Worm (Caenorhabditis elegans): ENCODE measurements around the gene C06E4.8.

The C06E4.8 gene

ce11 chrIV:7310410-7310809 lies 24.7 kb upstream of the C06E4.8 start, which contains the start of gene grl-4:
Gene grl-4 (minus strand): TSS chrIV:7310760.
- TF ChIP-seq pha-2 (tag; optimal IDR thresholded peaks at IDR 0.05) (no peak), nfya-1 (tag; optimal IDR thresholded peaks at IDR 0.05) (no peak), pat-9 (tag; optimal IDR thresholded peaks at IDR 0.05) (no peak), K09A11.1 (tag; optimal IDR thresholded peaks at IDR 0.05; ENCODE audit: insufficient read depth) (no peak)

- TF ChIP-seq unc-42 (tag; optimal IDR thresholded peaks at IDR 0.05) (no peak), hlh-30 (tag; optimal IDR thresholded peaks at IDR 0.05; ENCODE audit: insufficient read depth) (no peak), elt-4 (tag; optimal IDR thresholded peaks at IDR 0.05) (no peak), lin-11 (tag; optimal IDR thresholded peaks at IDR 0.05) (no peak)
Measured at ce11 chrIV:7309678-7310077, 24.0 kb upstream of the C06E4.8 start.

ce11 chrIV:7308974-7309373 lies 23.3 kb upstream of the C06E4.8 start, which contains the start of gene F42C5.6:
Gene F42C5.6 (minus strand): TSS chrIV:7309074.
- TF ChIP-seq tbx-2 (tag; optimal IDR thresholded peaks at IDR 0.05) (no peak), pqm-1 (tag; optimal IDR thresholded peaks at IDR 0.05) (no peak), sdc-2 (tag; optimal IDR thresholded peaks at IDR 0.05) (no peak), fax-1 (tag; optimal IDR thresholded peaks at IDR 0.05) (no peak)

- TF ChIP-seq unc-86 (tag; optimal IDR thresholded peaks at IDR 0.05): no peak
- TF ChIP-seq ceh-6 (GFP tag; optimal IDR thresholded peaks at IDR 0.05): no peak
- TF ChIP-seq pros-1 (tag; optimal IDR thresholded peaks at IDR 0.05): no peak
- TF ChIP-seq rnt-1 (tag; optimal IDR thresholded peaks at IDR 0.05): no peak
- TF ChIP-seq pha-2 (tag; optimal IDR thresholded peaks at IDR 0.05): no peak
- no peak for TF ChIP-seq ahr-1 (tag; optimal IDR thresholded peaks at IDR 0.05)
- TF ChIP-seq syd-9 (tag; optimal IDR thresholded peaks at IDR 0.05): no peak
- TF ChIP-seq che-1 (tag; optimal IDR thresholded peaks at IDR 0.05): no peak
- no peak for TF ChIP-seq hlh-30 (tag; optimal IDR thresholded peaks at IDR 0.05; ENCODE audit: insufficient read depth)
Measured at ce11 chrIV:7305325-7305724, 19.6 kb upstream of the C06E4.8 start, which contains the start of gene npr-27. Gene npr-27 (plus strand): TSS chrIV:7305625.

- TF ChIP-seq ref-2 (tag; optimal IDR thresholded peaks at IDR 0.05): no peak
- TF ChIP-seq fkh-6 (tag; optimal IDR thresholded peaks at IDR 0.05): no peak
- TF ChIP-seq sdc-2 (tag; optimal IDR thresholded peaks at IDR 0.05): no peak
- TF ChIP-seq rnt-1 (tag; optimal IDR thresholded peaks at IDR 0.05): no peak
- no peak for TF ChIP-seq ceh-14 (tag; optimal IDR thresholded peaks at IDR 0.05)
- TF ChIP-seq fax-1 (tag; optimal IDR thresholded peaks at IDR 0.05): no peak
- TF ChIP-seq pros-1 (tag; optimal IDR thresholded peaks at IDR 0.05): no peak
- no peak for TF ChIP-seq ttx-3 (tag; optimal IDR thresholded peaks at IDR 0.05)
- no peak for TF ChIP-seq unc-3 (GFP tag; conservative IDR thresholded peaks at IDR 0.05)
- TF ChIP-seq unc-3 (tag; optimal IDR thresholded peaks at IDR 0.05): no peak
- TF ChIP-seq ceh-48 (tag; optimal IDR thresholded peaks at IDR 0.05): no peak
- no peak for TF ChIP-seq pat-9 (tag; optimal IDR thresholded peaks at IDR 0.05)
Measured at ce11 chrIV:7301481-7301880, 15.8 kb upstream of the C06E4.8 start.

ce11 chrIV:7294121-7294520 lies 8.4 kb upstream of the C06E4.8 start, which contains the start of gene F42C5.5:
Gene F42C5.5 (minus strand): TSS chrIV:7294221.
- TF ChIP-seq ceh-45 (GFP tag; IDR thresholded peaks at IDR 0.05) (no peak), fkh-10 (GFP tag; optimal IDR thresholded peaks at IDR 0.05) (no peak), ceh-34 (tag; optimal IDR thresholded peaks at IDR 0.05) (no peak), mec-3 (tag; optimal IDR thresholded peaks at IDR 0.05; ENCODE audit: borderline replicate concordance) (no peak), syd-9 (tag; optimal IDR thresholded peaks at IDR 0.05) (no peak), F13H6.1 (tag; optimal IDR thresholded peaks at IDR 0.05) (no peak), ceh-14 (tag; optimal IDR thresholded peaks at IDR 0.05) (no peak), ceh-22 (tag; optimal IDR thresholded peaks at IDR 0.05) (no peak), pros-1 (tag; optimal IDR thresholded peaks at IDR 0.05) (no peak), lin-11 (tag; optimal IDR thresholded peaks at IDR 0.05) (no peak), unc-86 (tag; optimal IDR thresholded peaks at IDR 0.05) (no peak), hlh-30 (tag; optimal IDR thresholded peaks at IDR 0.05; ENCODE audit: insufficient read depth) (no peak), ets-4 (tag; optimal IDR thresholded peaks at IDR 0.05) (no peak)

All from whole organism, late embryonic.